Worm (Caenorhabditis elegans): Measurements from ENCODE around the gene amt-2.

Gene amt-2

DNA sequence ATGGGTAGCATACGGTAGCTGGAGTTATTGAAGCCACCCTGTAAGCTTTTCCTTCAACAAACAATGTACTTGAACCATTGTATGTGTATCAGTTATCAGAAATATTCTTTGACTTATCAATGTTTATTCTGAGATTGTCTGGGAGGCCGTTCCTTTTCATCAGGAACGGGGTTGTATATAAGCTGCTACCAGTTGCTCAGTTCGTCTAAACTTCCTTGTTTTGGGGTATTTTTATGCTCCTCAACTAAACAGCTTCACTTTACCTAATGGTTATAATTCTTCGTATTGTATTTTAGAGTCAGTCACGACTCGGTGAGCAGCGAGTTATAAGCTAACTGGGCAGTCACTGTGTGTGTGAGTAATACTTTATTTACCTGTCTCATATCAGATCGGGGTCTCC lies 43.5 kb downstream of the amt-2 start:
- TF ChIP-seq unc-62 (GFP tag; optimal IDR thresholded peaks at IDR 0.05 in 1 of 2) (peak in 1 of 2 experiments; percentile 91), unc-62 (tag; optimal IDR thresholded peaks at IDR 0.05) (no peak), mxl-2 (GFP tag; conservative IDR thresholded peaks at IDR 0.05) (no peak), hlh-30 (tag; optimal IDR thresholded peaks at IDR 0.05; ENCODE audit: insufficient read depth) (no peak)

DNA sequence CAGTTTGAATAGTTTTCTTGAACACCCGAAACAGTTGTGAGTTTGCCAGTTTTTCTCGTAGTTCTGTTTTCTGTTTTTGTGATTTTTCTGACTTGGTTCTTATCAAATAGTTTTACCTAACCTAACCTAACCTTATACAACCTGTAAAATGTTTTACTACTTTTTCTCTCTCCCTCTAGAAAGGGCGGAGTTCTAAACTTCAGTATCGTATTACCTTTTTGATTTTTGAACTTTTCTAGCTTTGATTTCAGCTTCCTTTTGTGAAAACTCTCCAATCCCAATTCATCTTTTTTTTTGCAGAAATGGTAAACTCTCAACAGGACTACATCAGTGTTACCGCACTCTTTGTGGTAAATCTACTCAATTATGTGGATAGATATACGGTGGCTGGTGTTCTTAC lies 44.5 kb downstream of the amt-2 start, which contains the start of gene spin-2:
spin-2 (plus strand) TSS at position 301 of the 400 bp plus-strand sequence.
- TF ChIP-seq saeg-2 (GFP tag; IDR thresholded peaks at IDR 0.05) (no peak), nhr-10 (tag; optimal IDR thresholded peaks at IDR 0.05) (no peak), zip-2 (tag; optimal IDR thresholded peaks at IDR 0.05) (no peak), dmd-6 (GFP tag; IDR thresholded peaks at IDR 0.05) (no peak), fkh-10 (GFP tag; optimal IDR thresholded peaks at IDR 0.05) (no peak), F49E8.2 (tag; optimal IDR thresholded peaks at IDR 0.05; ENCODE audit: borderline replicate concordance) (no peak), hif-1 (tag; optimal IDR thresholded peaks at IDR 0.05) (no peak), hlh-11 (tag; optimal IDR thresholded peaks at IDR 0.05) (no peak), Y48G9A.11 (GFP tag; IDR thresholded peaks at IDR 0.05) (no peak), ceh-44 (GFP tag; IDR thresholded peaks at IDR 0.05) (no peak), F37D6.2 (tag; optimal IDR thresholded peaks at IDR 0.05) (no peak), daf-16 (GFP tag; optimal IDR thresholded peaks at IDR 0.05) (no peak), daf-16 (tag; optimal IDR thresholded peaks at IDR 0.05) (no peak), lin-13 (GFP tag; optimal IDR thresholded peaks at IDR 0.05) (no peak), dmd-9 (GFP tag; IDR thresholded peaks at IDR 0.05) (no peak)

ce11 chrIV:13089671-13090242 lies 47.6 kb downstream of the amt-2 start:
- TF ChIP-seq lir-3 (tag; optimal IDR thresholded peaks at IDR 0.05) (no peak), nhr-111 (GFP tag; optimal IDR thresholded peaks at IDR 0.05) (no peak), set-16 (GFP tag; IDR thresholded peaks at IDR 0.05) (peak; percentile 95), rbr-2 (tag; optimal IDR thresholded peaks at IDR 0.05) (no peak), egl-43 (GFP tag; IDR thresholded peaks at IDR 0.05) (0 out of 2 replicates have a peak, but pooled peaks have one; percentile 5), aly-2 (tag; optimal IDR thresholded peaks at IDR 0.05) (no peak), T26A8.4 (GFP tag; IDR thresholded peaks at IDR 0.05) (no peak), dmd-6 (GFP tag; IDR thresholded peaks at IDR 0.05) (no peak), zfp-3 (GFP tag; conservative IDR thresholded peaks at IDR 0.05) (no peak), ceh-62 (tag; optimal IDR thresholded peaks at IDR 0.05) (no peak), nhr-28 (tag; optimal IDR thresholded peaks at IDR 0.05) (no peak), nhr-25 (tag; optimal IDR thresholded peaks at IDR 0.05; ENCODE audit: borderline replicate concordance, insufficient read depth) (no peak), lin-15B (tag; optimal IDR thresholded peaks at IDR 0.05) (no peak), lin-38 (GFP tag; IDR thresholded peaks at IDR 0.05) (no peak)

DNA sequence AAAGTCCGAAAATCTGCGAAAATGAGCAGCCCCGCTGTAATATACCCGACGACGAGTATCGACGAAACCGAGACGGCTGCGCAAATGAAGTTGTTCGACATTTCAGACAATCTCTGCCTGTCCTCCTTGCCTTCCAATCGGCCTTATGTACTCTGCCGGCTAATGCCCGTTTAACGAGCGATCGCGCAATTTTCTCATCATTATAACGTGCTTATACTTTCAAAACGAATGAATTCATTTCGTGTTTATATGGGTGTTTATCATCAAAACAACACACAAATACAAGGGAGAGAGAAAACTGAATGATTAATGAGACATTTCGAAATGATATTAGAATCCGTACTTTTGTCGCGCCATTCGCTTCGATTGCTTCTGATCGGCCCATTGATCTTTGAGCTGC lies 48.8 kb downstream of the amt-2 start, which contains the start of gene col-132:
col-132 (minus strand) TSS at position 101 of the 400 bp plus-strand sequence.
- TF ChIP-seq fkh-10 (GFP tag; optimal IDR thresholded peaks at IDR 0.05) (no peak), spr-1 (tag; optimal IDR thresholded peaks at IDR 0.05) (no peak), mxl-3 (GFP tag; optimal IDR thresholded peaks at IDR 0.05) (no peak), skn-1 (tag; optimal IDR thresholded peaks at IDR 0.05) (no peak), dve-1 (tag; optimal IDR thresholded peaks at IDR 0.05; ENCODE audit: insufficient read depth) (no peak), hlh-11 (tag; optimal IDR thresholded peaks at IDR 0.05) (no peak), ama-1 (optimal IDR thresholded peaks at IDR 0.05) (no peak), zag-1 (tag; optimal IDR thresholded peaks at IDR 0.05) (no peak), lin-15B (tag; optimal IDR thresholded peaks at IDR 0.05) (no peak)

All from whole organism, L4 larva.